Fruit fly (Drosophila melanogaster) whole organism, embryonic: ENCODE results near the gene CG18262.
A peak's percentile ranks its signal among the peaks of the same experiment; 100 is the strongest.

Experiments
- Atf6 ChIP-seq: fragments of 200-800 bp; sonication (Bioruptor generic); IDR thresholded peaks from 2 replicates; pipeline ENCODE4 v1.3.6; 2022; ENCODE audit warnings: missing biosample characterization, missing genetic modification characterization
- BEAF-32 ChIP-seq: fragments of 200-800 bp; sonication (Bioruptor generic); optimal IDR thresholded peaks from 3 replicates; lab custom pipeline; 2017; ENCODE audit warnings: missing biosample characterization, missing genetic modification characterization, mild to moderate bottlenecking, moderate library complexity, missing genetic modification reagents
- Blimp-1 ChIP-seq: fragments of 200-800 bp; sonication (Bioruptor generic); optimal IDR thresholded peaks from 3 replicates; lab custom pipeline; 2018; ENCODE audit warnings: missing biosample characterization, missing genetic modification characterization, mild to moderate bottlenecking, moderate library complexity, missing genetic modification reagents
- BtbVII ChIP-seq: fragments of 200-800 bp; sonication (Bioruptor generic); optimal IDR thresholded peaks from 3 replicates; lab custom pipeline; 2017; ENCODE audit warnings: missing biosample characterization, mild to moderate bottlenecking, missing genetic modification characterization
- CG10462 ChIP-seq: fragments of 200-800 bp; sonication (Bioruptor generic); optimal IDR thresholded peaks from 2 replicates; lab custom pipeline; 2016; ENCODE audit warnings: missing biosample characterization, missing genetic modification characterization
- CG11247 ChIP-seq: fragments of 200-800 bp; sonication (Bioruptor generic); IDR thresholded peaks from 2 replicates; pipeline ENCODE4 v1.3.6; 2022; ENCODE audit warnings: missing biosample characterization, missing genetic modification characterization
- CG12155 ChIP-seq: fragments of 200-800 bp; sonication (Bioruptor generic); optimal IDR thresholded peaks from 3 replicates; lab custom pipeline; 2016; ENCODE audit warnings: missing biosample characterization, missing genetic modification characterization
- CG12299 ChIP-seq: fragments of 200-800 bp; sonication (Bioruptor generic); optimal IDR thresholded peaks from 2 replicates; lab custom pipeline; 2018; ENCODE audit warnings: missing biosample characterization, mild to moderate bottlenecking, missing genetic modification characterization
- CG13287 ChIP-seq: fragments of 200-800 bp; sonication (Bioruptor generic); IDR thresholded peaks from 2 replicates; pipeline ENCODE4 v1.3.6; 2022; ENCODE audit warnings: missing biosample characterization, missing genetic modification characterization; ENCODE audit not compliant: partially characterized antibody
- CG13894 ChIP-seq: fragments of 200-800 bp; sonication (Bioruptor generic); optimal IDR thresholded peaks from 3 replicates; lab custom pipeline; 2018; ENCODE audit warnings: missing biosample characterization, mild to moderate bottlenecking, missing genetic modification characterization, moderate library complexity
- CG15073 ChIP-seq: fragments of 200-800 bp; sonication (Bioruptor generic); optimal IDR thresholded peaks from 2 replicates; lab custom pipeline; 2016; ENCODE audit warnings: missing biosample characterization, missing genetic modification characterization
- CG16779 ChIP-seq: fragments of 200-800 bp; sonication (Bioruptor generic); IDR thresholded peaks from 2 replicates; pipeline ENCODE4 v1.3.6; 2022; ENCODE audit warnings: missing biosample characterization, missing genetic modification characterization
- CG17359 ChIP-seq: fragments of 200-800 bp; sonication (Bioruptor generic); optimal IDR thresholded peaks from 3 replicates; lab custom pipeline; 2018; ENCODE audit warnings: missing biosample characterization, mild to moderate bottlenecking, missing genetic modification characterization, moderate library complexity
- CG18619 ChIP-seq: fragments of 200-800 bp; sonication (Bioruptor generic); optimal IDR thresholded peaks from 3 replicates; lab custom pipeline; 2017; ENCODE audit warnings: missing biosample characterization, mild to moderate bottlenecking, missing genetic modification characterization
- CG2712 ChIP-seq: fragments of 200-800 bp; optimal IDR thresholded peaks from 3 replicates; lab custom pipeline; 2019; ENCODE audit warnings: missing biosample characterization, mild to moderate bottlenecking, missing genetic modification characterization, moderate library complexity
- CG31365 ChIP-seq: fragments of 200-800 bp; sonication (Bioruptor generic); optimal IDR thresholded peaks from 2 replicates; lab custom pipeline; 2018; ENCODE audit warnings: missing biosample characterization, mild to moderate bottlenecking, missing genetic modification characterization
- CG32532 ChIP-seq: fragments of 200-800 bp; sonication (Bioruptor generic); IDR thresholded peaks from 2 replicates; pipeline ENCODE4 v1.3.6; 2022; ENCODE audit warnings: missing biosample characterization, missing genetic modification characterization
- CG7271 ChIP-seq: fragments of 200-800 bp; sonication (Bioruptor generic); optimal IDR thresholded peaks from 2 replicates; lab custom pipeline; 2018; ENCODE audit warnings: missing biosample characterization, mild to moderate bottlenecking, missing genetic modification characterization, moderate library complexity
- CG8388 ChIP-seq: fragments of 200-800 bp; sonication (Bioruptor generic); optimal IDR thresholded peaks from 2 replicates; lab custom pipeline; 2019; ENCODE audit warnings: missing biosample characterization, mild to moderate bottlenecking, missing genetic modification characterization, moderate library complexity
- CG9437 ChIP-seq: fragments of 200-800 bp; sonication (Bioruptor generic); optimal IDR thresholded peaks from 2 replicates; lab custom pipeline; 2018; ENCODE audit warnings: missing biosample characterization, mild to moderate bottlenecking, missing genetic modification characterization
- Doc3 ChIP-seq: fragments of 200-800 bp; sonication (Bioruptor generic); IDR thresholded peaks from 3 replicates; pipeline ENCODE4 v1.3.6; 2022; ENCODE audit warnings: missing biosample characterization, missing genetic modification characterization; ENCODE audit not compliant: partially characterized antibody
- HLH4C ChIP-seq: fragments of 200-800 bp; sonication (Bioruptor generic); IDR thresholded peaks from 3 replicates; pipeline ENCODE4 v1.3.6; 2022; ENCODE audit warnings: missing biosample characterization, missing genetic modification characterization; ENCODE audit not compliant: partially characterized antibody
- HLH54F ChIP-seq: fragments of 200-800 bp; sonication (Bioruptor generic); optimal IDR thresholded peaks from 3 replicates; lab custom pipeline; 2016; ENCODE audit warnings: missing biosample characterization, missing genetic modification characterization
- Hey ChIP-seq: fragments of 200-800 bp; sonication (Bioruptor generic); optimal IDR thresholded peaks from 3 replicates; lab custom pipeline; 2018; ENCODE audit warnings: missing biosample characterization, mild to moderate bottlenecking, missing genetic modification characterization
- Hr3 ChIP-seq: fragments of 200-800 bp; sonication (Bioruptor generic); optimal IDR thresholded peaks from 3 replicates; lab custom pipeline; 2016; ENCODE audit warnings: missing biosample characterization, missing genetic modification characterization
- Lim3 ChIP-seq: fragments of 200-800 bp; sonication (Bioruptor generic); IDR thresholded peaks from 2 replicates; pipeline ENCODE4 v1.3.6; 2022; ENCODE audit warnings: missing biosample characterization, missing genetic modification characterization
- Neu2 ChIP-seq: fragments of 200-800 bp; sonication (Bioruptor generic); optimal IDR thresholded peaks from 3 replicates; lab custom pipeline; 2016; ENCODE audit warnings: missing biosample characterization, missing genetic modification characterization, borderline replicate concordance
- Nf-YC ChIP-seq: fragments of 200-800 bp; optimal IDR thresholded peaks from 3 replicates; lab custom pipeline; 2019; ENCODE audit warnings: missing biosample characterization, mild to moderate bottlenecking, missing genetic modification characterization, moderate library complexity
- Oli ChIP-seq: fragments of 200-800 bp; sonication (Bioruptor generic); optimal IDR thresholded peaks from 2 replicates; lab custom pipeline; 2018; ENCODE audit warnings: missing biosample characterization, mild to moderate bottlenecking, missing genetic modification characterization, moderate library complexity
- Opbp ChIP-seq: fragments of 200-800 bp; sonication (Bioruptor generic); IDR thresholded peaks from 3 replicates; pipeline ENCODE4 v1.3.6; 2022; ENCODE audit warnings: missing biosample characterization, missing genetic modification characterization; ENCODE audit not compliant: partially characterized antibody
- Stat92E ChIP-seq, 3 experiments: fragments of >200 bp in 2 of 3; fragments of 200-800 bp in 1 of 3; sonication (Bioruptor generic) in 1 of 3; optimal IDR thresholded peaks; 2 replicates each; lab custom pipeline; 2017 to 2019; ENCODE audit warnings: missing biosample characterization in 3 of 3, missing genetic modification characterization in 3 of 3, mild to moderate bottlenecking in 1 of 3, moderate library complexity in 1 of 3
- bsh ChIP-seq, 2 experiments: fragments of 200-800 bp; sonication (Bioruptor generic); optimal IDR thresholded peaks; 2 replicates each; lab custom pipeline; 2017 to 2018; ENCODE audit warnings: mild to moderate bottlenecking in 2 of 2, missing biosample characterization in 2 of 2, missing genetic modification characterization in 2 of 2, moderate library complexity in 1 of 2
- crol ChIP-seq: fragments of 200-800 bp; sonication (Bioruptor generic); IDR thresholded peaks from 2 replicates; pipeline ENCODE4 v1.3.6; 2022; ENCODE audit warnings: missing biosample characterization, missing genetic modification characterization
- crp ChIP-seq, 2 experiments: fragments of 200-800 bp; sonication (Bioruptor generic); optimal IDR thresholded peaks; 2 replicates in 1 of 2; 3 replicates in 1 of 2; lab custom pipeline; 2017; ENCODE audit warnings: missing biosample characterization in 2 of 2, missing genetic modification characterization in 2 of 2, mild to moderate bottlenecking in 1 of 2, moderate library complexity in 1 of 2
- dmrt11E ChIP-seq: fragments of 200-800 bp; sonication (Bioruptor generic); optimal IDR thresholded peaks from 3 replicates; lab custom pipeline; 2018; ENCODE audit warnings: missing biosample characterization, mild to moderate bottlenecking, missing genetic modification characterization, moderate library complexity
- ewg ChIP-seq: fragments of 200-800 bp; sonication (Bioruptor generic); optimal IDR thresholded peaks from 3 replicates; lab custom pipeline; 2017; ENCODE audit warnings: mild to moderate bottlenecking, missing biosample characterization, missing genetic modification reagents, missing genetic modification characterization
- fd64A ChIP-seq: fragments of 200-800 bp; sonication (Bioruptor generic); optimal IDR thresholded peaks from 3 replicates; lab custom pipeline; 2018; ENCODE audit warnings: missing biosample characterization, mild to moderate bottlenecking, missing genetic modification characterization
- fu2 ChIP-seq: fragments of 200-800 bp; sonication (Bioruptor generic); optimal IDR thresholded peaks from 2 replicates; lab custom pipeline; 2016; ENCODE audit warnings: missing biosample characterization, missing genetic modification characterization
- gcm2 ChIP-seq: fragments of 200-800 bp; sonication (Bioruptor generic); optimal IDR thresholded peaks from 2 replicates; lab custom pipeline; 2016; ENCODE audit warnings: missing biosample characterization, missing genetic modification characterization
- grn ChIP-seq: fragments of 200-800 bp; sonication (Bioruptor generic); optimal IDR thresholded peaks from 3 replicates; lab custom pipeline; 2017; ENCODE audit warnings: missing biosample characterization, missing genetic modification characterization
- hb ChIP-seq: fragments of 200-800 bp; sonication (Bioruptor generic); IDR thresholded peaks from 3 replicates; pipeline ENCODE4 v1.3.6; 2022; ENCODE audit warnings: missing biosample characterization, missing genetic modification characterization; ENCODE audit not compliant: partially characterized antibody
- lmd ChIP-seq: fragments of 200-800 bp; sonication (Bioruptor generic); IDR thresholded peaks from 2 replicates; pipeline ENCODE4 v1.3.6; 2022; ENCODE audit warnings: missing biosample characterization, missing genetic modification characterization
- pho ChIP-seq: fragments of 200-800 bp; sonication (Bioruptor generic); optimal IDR thresholded peaks from 2 replicates; lab custom pipeline; 2016; ENCODE audit warnings: missing biosample characterization, missing genetic modification characterization
- pzg ChIP-seq: fragments of 200-800 bp; sonication (Bioruptor generic); optimal IDR thresholded peaks from 3 replicates; lab custom pipeline; 2018; ENCODE audit warnings: missing biosample characterization, mild to moderate bottlenecking, missing genetic modification characterization, moderate library complexity
- rib ChIP-seq: fragments of 200-800 bp; sonication (Bioruptor generic); IDR thresholded peaks from 2 replicates; pipeline ENCODE4 v1.3.6; 2022; ENCODE audit warnings: missing biosample characterization, missing genetic modification characterization
- ro ChIP-seq: fragments of 200-800 bp; sonication (Bioruptor generic); IDR thresholded peaks from 2 replicates; pipeline ENCODE4 v1.3.6; 2022; ENCODE audit warnings: missing biosample characterization, missing genetic modification characterization
- seq ChIP-seq: fragments of 200-800 bp; sonication (Bioruptor generic); IDR thresholded peaks from 2 replicates; pipeline ENCODE4 v1.3.6; 2022; ENCODE audit warnings: missing biosample characterization, missing genetic modification characterization
- shn ChIP-seq: fragments of 200-800 bp; sonication (Bioruptor generic); optimal IDR thresholded peaks from 3 replicates; lab custom pipeline; 2016; ENCODE audit warnings: missing biosample characterization, missing genetic modification characterization
- tio ChIP-seq: fragments of 200-800 bp; sonication (Bioruptor generic); optimal IDR thresholded peaks from 2 replicates; lab custom pipeline; 2017; ENCODE audit warnings: missing biosample characterization, missing genetic modification characterization, inconsistent platforms

CG18262 gene

DNA sequence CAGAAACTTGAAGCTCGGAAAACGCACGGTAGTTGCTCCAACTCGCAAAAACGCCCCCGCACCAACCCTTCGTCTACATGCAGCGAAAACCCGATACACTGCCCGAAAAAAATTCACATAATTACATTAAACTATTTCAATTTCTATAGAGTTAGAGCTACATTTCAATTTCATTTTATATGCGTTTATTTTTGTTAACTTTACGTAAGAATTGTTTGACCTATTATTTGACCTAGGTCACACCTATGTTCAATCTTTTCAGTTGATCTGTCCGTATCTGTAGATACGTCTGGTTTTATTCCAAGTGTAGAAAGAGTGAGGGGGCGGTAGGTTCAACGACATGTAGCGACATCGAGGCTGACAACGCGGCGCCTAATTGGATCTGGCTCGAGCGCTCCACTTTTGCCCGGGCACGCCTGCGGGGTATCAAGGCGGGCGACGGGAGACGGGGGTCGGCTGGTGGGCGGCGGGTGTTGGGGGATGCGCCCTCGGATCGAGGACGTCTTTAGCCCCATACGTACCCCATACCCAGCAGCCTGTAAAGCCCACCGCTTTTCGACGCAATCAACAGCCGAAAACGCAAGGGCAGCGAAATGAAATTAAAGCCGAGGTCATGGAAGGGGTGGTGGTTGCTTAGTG is 50.1 kb downstream of the CG18262 start (continued):
- TF ChIP-seq seq (GFP tag; lab: Robert Waterston, UW) (no peak), CG9437 (GFP tag; lab: Kevin White, UChicago) (no peak), bsh (GFP tag; optimal IDR thresholded peaks at IDR 0.05; lab: Kevin White, UChicago) (peak in 1 of 2 experiments; percentile 12), Hey (tag; lab: Kevin White, UChicago) (no peak), CG10462 (GFP tag; lab: Kevin White, UChicago) (no peak), CG12299 (tag; lab: Kevin White, UChicago) (no peak), CG16779 (GFP tag; lab: Robert Waterston, UW) (no peak), Atf6 (GFP tag; lab: Robert Waterston, UW) (no peak), dmrt11E (no peak), HLH4C (GFP tag; lab: Robert Waterston, UW) (no peak), pho (GFP tag; lab: Kevin White, UChicago) (peak; percentile 11), CG18619 (GFP tag; lab: Kevin White, UChicago) (no peak), CG11247 (GFP tag; lab: Robert Waterston, UW) (no peak), Oli (peak; percentile 37), lmd (GFP tag; lab: Robert Waterston, UW) (peak; percentile 24; the same call in 1 of the 2 replicates), CG12155 (GFP tag; lab: Kevin White, UChicago) (no peak), gcm2 (GFP tag; lab: Kevin White, UChicago) (no peak), fd64A (GFP tag; lab: Kevin White, UChicago) (no peak), CG31365 (no peak), CG13894 (tag; lab: Kevin White, UChicago) (no peak), pzg (GFP tag; lab: Kevin White, UChicago) (no peak), Stat92E (GFP tag; optimal IDR thresholded peaks at IDR 0.05; lab: Kevin White, UChicago) (no peak), shn (GFP tag; lab: Kevin White, UChicago) (no peak), CG8388 (GFP tag; lab: Kevin White, UChicago) (no peak), CG2712 (peak; percentile 15), ewg (GFP tag; lab: Kevin White, UChicago) (no peak), tio (no peak), CG15073 (GFP tag; lab: Kevin White, UChicago) (no peak), BtbVII (GFP tag; lab: Kevin White, UChicago) (no peak), Blimp-1 (GFP tag; lab: Kevin White, UChicago) (peak; percentile 29), Doc3 (GFP tag; lab: Robert Waterston, UW) (no peak), rib (GFP tag; lab: Robert Waterston, UW) (no peak), Lim3 (GFP tag; lab: Robert Waterston, UW) (no peak), Nf-YC (tag; lab: Kevin White, UChicago) (peak; percentile 14), CG17359 (tag; lab: Kevin White, UChicago) (peak; percentile 22), Hr3 (GFP tag; lab: Kevin White, UChicago) (peak; percentile 10), Opbp (no peak), CG32532 (0 out of 2 replicates have a peak, but pooled peaks have one; percentile 10), crol (peak; percentile 62; the same call in 1 of the 2 replicates), ro (GFP tag; lab: Robert Waterston, UW) (no peak), CG7271 (tag; lab: Kevin White, UChicago) (no peak), HLH54F (GFP tag; lab: Kevin White, UChicago) (no peak), Neu2 (GFP tag; lab: Kevin White, UChicago) (no peak), CG13287 (no peak), BEAF-32 (GFP tag; lab: Kevin White, UChicago) (no peak), crp (GFP tag; optimal IDR thresholded peaks at IDR 0.05; lab: Kevin White, UChicago) (no peak), hb (GFP tag; lab: Robert Waterston, UW) (no peak), fu2 (GFP tag; lab: Kevin White, UChicago) (no peak), grn (GFP tag; lab: Kevin White, UChicago) (no peak)
